Fruit fly (Drosophila melanogaster) whole organism, embryonic: ENCODE measurements around the gene CG13403.

Experiments
- Awh ChIP-seq: fragments of 200-800 bp; sonication (Bioruptor generic); IDR thresholded peaks from 2 replicates; pipeline ENCODE4, ENCODE4 v1.3.6; 2022; ENCODE audit warnings: missing biosample characterization, missing genetic modification characterization
- B-H1 ChIP-seq: fragments of 200-800 bp; sonication (Bioruptor generic); IDR thresholded peaks from 3 replicates; pipeline ENCODE4 v1.3.6; 2022; ENCODE audit warnings: missing biosample characterization, missing genetic modification characterization
- Blimp-1 ChIP-seq: fragments of 200-800 bp; sonication (Bioruptor generic); optimal IDR thresholded peaks from 3 replicates; lab custom pipeline; 2018; ENCODE audit warnings: missing biosample characterization, missing genetic modification characterization, mild to moderate bottlenecking, moderate library complexity, missing genetic modification reagents
- BtbVII ChIP-seq: fragments of 200-800 bp; sonication (Bioruptor generic); optimal IDR thresholded peaks from 3 replicates; lab custom pipeline; 2017; ENCODE audit warnings: missing biosample characterization, mild to moderate bottlenecking, missing genetic modification characterization
- CG10959 ChIP-seq: fragments of 200-800 bp; sonication (Bioruptor generic); IDR thresholded peaks from 2 replicates; pipeline ENCODE4 v1.3.6; 2022; ENCODE audit warnings: missing biosample characterization, missing genetic modification characterization
- CG11093 ChIP-seq: fragments of 200-800 bp; sonication (Bioruptor generic); IDR thresholded peaks from 3 replicates; pipeline ENCODE4 v1.3.6; 2022; ENCODE audit warnings: missing biosample characterization, missing genetic modification characterization
- CG11695 ChIP-seq: fragments of 200-800 bp; sonication (Bioruptor generic); IDR thresholded peaks from 3 replicates; pipeline ENCODE4 v1.3.6; 2022; ENCODE audit warnings: missing biosample characterization, missing genetic modification characterization
- CG1529 ChIP-seq: fragments of 200-800 bp; sonication (Bioruptor generic); optimal IDR thresholded peaks from 3 replicates; lab custom pipeline; 2018; ENCODE audit warnings: missing biosample characterization, missing genetic modification characterization
- CG2129 ChIP-seq: fragments of 200-800 bp; sonication (Bioruptor generic); IDR thresholded peaks from 2 replicates; pipeline ENCODE4 v1.3.6; 2022; ENCODE audit warnings: missing biosample characterization, missing genetic modification characterization; ENCODE audit not compliant: partially characterized antibody
- CG2202 ChIP-seq: fragments of 200-800 bp; sonication (Bioruptor generic); optimal IDR thresholded peaks from 2 replicates; lab custom pipeline; 2018; ENCODE audit warnings: missing biosample characterization, mild to moderate bottlenecking, missing genetic modification characterization
- CG2712 ChIP-seq: fragments of 200-800 bp; optimal IDR thresholded peaks from 3 replicates; lab custom pipeline; 2019; ENCODE audit warnings: missing biosample characterization, mild to moderate bottlenecking, missing genetic modification characterization, moderate library complexity
- CG31224 ChIP-seq: fragments of 200-800 bp; sonication (Bioruptor generic); IDR thresholded peaks from 2 replicates; pipeline ENCODE4 v1.3.6; 2022; ENCODE audit warnings: missing biosample characterization, missing genetic modification characterization
- CG32532 ChIP-seq: fragments of 200-800 bp; sonication (Bioruptor generic); IDR thresholded peaks from 2 replicates; pipeline ENCODE4 v1.3.6; 2022; ENCODE audit warnings: missing biosample characterization, missing genetic modification characterization
- CG33213 ChIP-seq: fragments of 200-800 bp; sonication (Bioruptor generic); optimal IDR thresholded peaks from 3 replicates; lab custom pipeline; 2016; ENCODE audit warnings: missing biosample characterization, missing genetic modification characterization
- CG4820 ChIP-seq: fragments of 200-800 bp; sonication (Bioruptor generic); optimal IDR thresholded peaks from 3 replicates; lab custom pipeline; 2016; ENCODE audit warnings: missing biosample characterization, missing genetic modification characterization
- CG6689 ChIP-seq: fragments of 200-800 bp; sonication (Bioruptor generic); IDR thresholded peaks from 2 replicates; pipeline ENCODE4 v1.3.6; 2022; ENCODE audit warnings: missing biosample characterization, missing genetic modification characterization
- CG7372 ChIP-seq: fragments of 200-800 bp; sonication (Bioruptor generic); IDR thresholded peaks from 2 replicates; pipeline ENCODE4 v1.3.6; 2022; ENCODE audit warnings: missing biosample characterization, missing genetic modification characterization
- CG8924 ChIP-seq: fragments of 200-800 bp; optimal IDR thresholded peaks from 3 replicates; lab custom pipeline; 2019; ENCODE audit warnings: missing biosample characterization, mild to moderate bottlenecking, missing genetic modification characterization, moderate library complexity
- E2f1 ChIP-seq: fragments of 200-800 bp; sonication (Bioruptor generic); IDR thresholded peaks from 2 replicates; pipeline ENCODE4 v1.3.6; 2022; ENCODE audit warnings: missing biosample characterization, missing genetic modification characterization
- Ets65A ChIP-seq: fragments of 200-800 bp; sonication (Bioruptor generic); peaks from one replicate; lab custom pipeline; 2016; ENCODE audit warnings: missing biosample characterization, missing genetic modification characterization
- H2.0 ChIP-seq: fragments of 200-800 bp; sonication (Bioruptor generic); IDR thresholded peaks from 2 replicates; pipeline ENCODE4 v1.3.6; 2022; ENCODE audit warnings: missing biosample characterization, missing genetic modification characterization
- Hmr ChIP-seq: fragments of 200-800 bp; sonication (Bioruptor generic); optimal IDR thresholded peaks from 3 replicates; lab custom pipeline; 2017; ENCODE audit warnings: mild to moderate bottlenecking, missing biosample characterization, missing genetic modification reagents, missing genetic modification characterization
- Hr51 ChIP-seq, 2 experiments: fragments of 200-800 bp; sonication (Bioruptor generic); optimal IDR thresholded peaks; 2 replicates in 1 of 2; 3 replicates in 1 of 2; lab custom pipeline; 2016 to 2018; ENCODE audit warnings: missing biosample characterization in 2 of 2, missing genetic modification characterization in 2 of 2, mild to moderate bottlenecking in 1 of 2, moderate library complexity in 1 of 2
- Meics ChIP-seq: fragments of 200-800 bp; sonication (Bioruptor generic); optimal IDR thresholded peaks from 2 replicates; lab custom pipeline; 2017; ENCODE audit warnings: missing biosample characterization, mild to moderate bottlenecking, missing genetic modification characterization
- Oli ChIP-seq: fragments of 200-800 bp; sonication (Bioruptor generic); optimal IDR thresholded peaks from 2 replicates; lab custom pipeline; 2018; ENCODE audit warnings: missing biosample characterization, mild to moderate bottlenecking, missing genetic modification characterization, moderate library complexity
- Ssrp ChIP-seq: fragments of 200-800 bp; sonication (Bioruptor generic); optimal IDR thresholded peaks from 2 replicates; lab custom pipeline; 2018; ENCODE audit warnings: missing biosample characterization, mild to moderate bottlenecking, missing genetic modification characterization, moderate library complexity
- Vsx1 ChIP-seq: fragments of 200-800 bp; sonication (Bioruptor generic); optimal IDR thresholded peaks from 2 replicates; lab custom pipeline; 2017; ENCODE audit warnings: missing biosample characterization, mild to moderate bottlenecking, missing genetic modification characterization, missing genetic modification reagents
- bab2 ChIP-seq: fragments of 200-800 bp; sonication (Bioruptor generic); optimal IDR thresholded peaks from 2 replicates; lab custom pipeline; 2016; ENCODE audit warnings: missing biosample characterization, missing genetic modification characterization
- bsh ChIP-seq, 2 experiments: fragments of 200-800 bp; sonication (Bioruptor generic); optimal IDR thresholded peaks; 2 replicates each; lab custom pipeline; 2017 to 2018; ENCODE audit warnings: mild to moderate bottlenecking in 2 of 2, missing biosample characterization in 2 of 2, missing genetic modification characterization in 2 of 2, moderate library complexity in 1 of 2
- ci ChIP-seq: fragments of 200-800 bp; sonication (Bioruptor generic); IDR thresholded peaks from 3 replicates; pipeline ENCODE4 v1.3.6; 2022; ENCODE audit warnings: missing biosample characterization, missing genetic modification characterization
- dmrt99B ChIP-seq: fragments of 200-800 bp; sonication (Bioruptor generic); optimal IDR thresholded peaks from 2 replicates; lab custom pipeline; 2018; ENCODE audit warnings: missing biosample characterization, mild to moderate bottlenecking, missing genetic modification characterization, moderate library complexity
- fd3F ChIP-seq: fragments of 200-800 bp; sonication (Bioruptor generic); optimal IDR thresholded peaks from 2 replicates; lab custom pipeline; 2018; ENCODE audit warnings: missing biosample characterization, mild to moderate bottlenecking, missing genetic modification characterization, moderate library complexity
- gsb ChIP-seq: fragments of 200-800 bp; sonication (Bioruptor generic); IDR thresholded peaks from 2 replicates; pipeline ENCODE4 v1.3.6; 2022; ENCODE audit warnings: missing biosample characterization, missing genetic modification characterization
- her ChIP-seq: fragments of 200-800 bp; sonication (Bioruptor generic); optimal IDR thresholded peaks from 2 replicates; lab custom pipeline; 2016; ENCODE audit warnings: missing biosample characterization, missing genetic modification characterization
- jumu ChIP-seq: fragments of 200-800 bp; sonication (Bioruptor generic); optimal IDR thresholded peaks from 3 replicates; lab custom pipeline; 2016; ENCODE audit warnings: missing biosample characterization, missing genetic modification characterization
- lab ChIP-seq: fragments of 200-800 bp; sonication (Bioruptor generic); optimal IDR thresholded peaks from 3 replicates; lab custom pipeline; 2017; ENCODE audit warnings: missing biosample characterization, missing genetic modification characterization, mild to moderate bottlenecking, moderate library complexity, missing genetic modification reagents
- lov ChIP-seq, 2 experiments: fragments of 200-800 bp in 1 of 2; fragments of >200 bp in 1 of 2; sonication (Bioruptor generic) in 1 of 2; IDR thresholded peaks in 1 of 2; optimal IDR thresholded peaks in 1 of 2; 2 replicates in 1 of 2; 3 replicates in 1 of 2; pipeline versions ENCODE4 v1.3.6 to Lab custom; 2017 to 2022; ENCODE audit warnings: missing biosample characterization in 1 of 2, missing genetic modification characterization in 1 of 2
- odd ChIP-seq: fragments of 200-800 bp; sonication (Bioruptor generic); optimal IDR thresholded peaks from 2 replicates; lab custom pipeline; 2017; ENCODE audit warnings: missing biosample characterization, mild to moderate bottlenecking, missing genetic modification characterization
- otp ChIP-seq: fragments of 200-800 bp; sonication (Bioruptor generic); IDR thresholded peaks from 3 replicates; pipeline ENCODE4, ENCODE4 v1.3.6; 2022; ENCODE audit warnings: missing biosample characterization, missing genetic modification characterization
- pb ChIP-seq: fragments of 200-800 bp; sonication (Bioruptor generic); optimal IDR thresholded peaks from 3 replicates; lab custom pipeline; 2016; ENCODE audit warnings: missing biosample characterization, missing genetic modification characterization
- pita ChIP-seq: fragments of 200-800 bp; sonication (Bioruptor generic); optimal IDR thresholded peaks from 2 replicates; lab custom pipeline; 2017; ENCODE audit warnings: missing biosample characterization, mild to moderate bottlenecking, missing genetic modification characterization
- prd ChIP-seq, 3 experiments: fragments of >200 bp in 2 of 3; fragments of 200-800 bp in 1 of 3; sonication (Bioruptor generic) in 1 of 3; optimal IDR thresholded peaks in 2 of 3; IDR thresholded peaks in 1 of 3; 2 replicates in 2 of 3; 3 replicates in 1 of 3; pipeline versions ENCODE4 v1.3.6 to Lab custom; 2017 to 2022; ENCODE audit warnings: missing biosample characterization in 1 of 3, missing genetic modification characterization in 1 of 3
- pros ChIP-seq: fragments of 200-800 bp; sonication (Bioruptor generic); optimal IDR thresholded peaks from 3 replicates; lab custom pipeline; 2019; ENCODE audit warnings: missing biosample characterization, mild to moderate bottlenecking, missing genetic modification characterization, moderate library complexity
- rib ChIP-seq: fragments of 200-800 bp; sonication (Bioruptor generic); IDR thresholded peaks from 2 replicates; pipeline ENCODE4 v1.3.6; 2022; ENCODE audit warnings: missing biosample characterization, missing genetic modification characterization
- sisA ChIP-seq: fragments of 200-800 bp; sonication (Bioruptor generic); IDR thresholded peaks from 2 replicates; pipeline ENCODE4 v1.3.6; 2022; ENCODE audit warnings: missing biosample characterization, missing genetic modification characterization
- unc-4 ChIP-seq: fragments of 200-800 bp; sonication (Bioruptor generic); IDR thresholded peaks from 2 replicates; pipeline ENCODE4 v1.3.6; 2022; ENCODE audit warnings: missing biosample characterization, missing genetic modification characterization; ENCODE audit not compliant: partially characterized antibody
- yki ChIP-seq: fragments of >200 bp; optimal IDR thresholded peaks from 3 replicates; lab custom pipeline; 2018

Gene CG13403

dm6 chrX:14214505-14215449 is 23.0 kb upstream of the CG13403 start (continued):
- no peak for TF ChIP-seq lov (optimal IDR thresholded peaks at IDR 0.05; lab: Kevin White, UChicago)
- TF ChIP-seq lov (GFP tag; IDR thresholded peaks at IDR 0.05; lab: Robert Waterston, UW) = no peak
- peak; percentile 52 for TF ChIP-seq fd3F
- no peak for TF ChIP-seq bab2 (GFP tag; lab: Kevin White, UChicago)
- TF ChIP-seq Hr51 (GFP tag; optimal IDR thresholded peaks at IDR 0.05; lab: Kevin White, UChicago) = peak in 1 of 2 experiments; percentile 59
- peak; percentile 37 for TF ChIP-seq CG8924 (tag; lab: Kevin White, UChicago)
- TF ChIP-seq dmrt99B (tag; lab: Kevin White, UChicago) = peak; percentile 57
- TF ChIP-seq gsb (GFP tag; lab: Robert Waterston, UW) = no peak
- TF ChIP-seq ci (GFP tag; lab: Robert Waterston, UW) = peak; percentile 28; the same call in 1 of the 3 replicates
- TF ChIP-seq Ssrp = peak; percentile 28
- TF ChIP-seq H2.0 (GFP tag; lab: Robert Waterston, UW) = peak; percentile 36; the same call in 1 of the 2 replicates
- TF ChIP-seq B-H1 (GFP tag; lab: Robert Waterston, UW) = peak; percentile 11; the same call in 1 of the 3 replicates
- TF ChIP-seq Hmr = peak; percentile 70
- TF ChIP-seq her (GFP tag; lab: Kevin White, UChicago) = no peak
- peak; percentile 17 for TF ChIP-seq Ets65A (GFP tag; lab: Kevin White, UChicago)
- TF ChIP-seq rib (GFP tag; lab: Robert Waterston, UW) = no peak
- peak; percentile 31 for TF ChIP-seq BtbVII (GFP tag; lab: Kevin White, UChicago)
- TF ChIP-seq CG32532 = peak; percentile 70
- TF ChIP-seq CG33213 = no peak
- TF ChIP-seq bsh (GFP tag; optimal IDR thresholded peaks at IDR 0.05; lab: Kevin White, UChicago) = peak; percentile 46 to 74
- no peak for TF ChIP-seq unc-4 (GFP tag; lab: Robert Waterston, UW)
- TF ChIP-seq CG2202 (tag; lab: Kevin White, UChicago) = no peak
- TF ChIP-seq pb = no peak
- TF ChIP-seq CG11695 (GFP tag; lab: Robert Waterston, UW) = peak; percentile 66; the same call in 2 of the 3 replicates
- peak; percentile 21 for TF ChIP-seq Vsx1
- 0 out of 2 replicates have a peak, but pooled peaks have one; percentile 23 for TF ChIP-seq E2f1 (GFP tag; lab: Robert Waterston, UW)
- TF ChIP-seq CG2129 = no peak
- TF ChIP-seq CG7372 = 0 out of 2 replicates have a peak, but pooled peaks have one; percentile 16
- peak; percentile 49 for TF ChIP-seq CG6689 (GFP tag; lab: Robert Waterston, UW)
- TF ChIP-seq lab = peak; percentile 72
- TF ChIP-seq CG10959 (GFP tag; lab: Robert Waterston, UW) = no peak
- TF ChIP-seq prd (optimal IDR thresholded peaks at IDR 0.05; lab: Kevin White, UChicago) = no peak
- TF ChIP-seq prd (GFP tag; IDR thresholded peaks at IDR 0.05; lab: Robert Waterston, UW) = peak; percentile 63; the same call in 2 of the 3 replicates
- TF ChIP-seq sisA (GFP tag; lab: Robert Waterston, UW) = peak; percentile 48; the same call in 1 of the 2 replicates
- TF ChIP-seq Blimp-1 (GFP tag; lab: Kevin White, UChicago) = peak; percentile 26
- 0 out of 2 replicates have a peak, but pooled peaks have one; percentile 23 for TF ChIP-seq CG31224 (GFP tag; lab: Robert Waterston, UW)
- no peak for TF ChIP-seq CG1529
- TF ChIP-seq jumu (GFP tag; lab: Kevin White, UChicago) = no peak
- TF ChIP-seq pita (GFP tag; lab: Kevin White, UChicago) = no peak
- TF ChIP-seq CG11093 = 0 out of 3 replicates have a peak, but pooled peaks have one; percentile 30
- TF ChIP-seq pros (GFP tag; lab: Kevin White, UChicago) = no peak
- no peak for TF ChIP-seq otp (GFP tag; lab: Robert Waterston, UW)
- TF ChIP-seq yki (lab: Kevin White, UChicago) = no peak
- TF ChIP-seq Meics = peak; percentile 57
- TF ChIP-seq CG4820 (GFP tag; lab: Kevin White, UChicago) = no peak
- TF ChIP-seq Awh (GFP tag; lab: Robert Waterston, UW) = no peak
- peak; percentile 47 for TF ChIP-seq CG2712 (tag; lab: Kevin White, UChicago)
- TF ChIP-seq odd = no peak
- peak; percentile 59 for TF ChIP-seq Oli (tag; lab: Kevin White, UChicago)
